Worm (Caenorhabditis elegans) whole organism, midembryonic: ENCODE data around the gene H10E21.1.

Source experiments
- T22C8.4 ChIP-seq: fragments of 200-800 bp; sonication (Bioruptor generic); IDR thresholded peaks from 2 replicates; pipeline ENCODE4 v1.3.6; 2022; ENCODE audit warnings: missing genetic modification characterization, missing compliant biosample characterization
- cog-1 ChIP-seq: sonication (generic microtip); optimal IDR thresholded peaks from 2 replicates; lab custom pipeline; 2016; ENCODE audit warnings: missing genetic modification characterization, missing compliant biosample characterization
- flt-1 ChIP-seq: fragments of 200-800 bp; sonication (Bioruptor generic); IDR thresholded peaks from 2 replicates; pipeline ENCODE4 v1.3.6; 2022; ENCODE audit warnings: missing genetic modification characterization, missing compliant biosample characterization
- klf-2 ChIP-seq: fragments of 200-800 bp; sonication (Bioruptor generic); conservative IDR thresholded peaks from 2 replicates; pipeline ENCODE4 v1.3.6; 2022; ENCODE audit warnings: missing genetic modification reagents, missing genetic modification characterization, missing compliant biosample characterization
- med-1 ChIP-seq: sonication (generic microtip); optimal IDR thresholded peaks from 2 replicates; lab custom pipeline; 2017; ENCODE audit warnings: missing genetic modification characterization, mild to moderate bottlenecking, missing compliant biosample characterization, antibody characterized with exemption, missing genetic modification reagents; ENCODE audit not compliant: insufficient read depth
- ref-1 ChIP-seq: fragments of 200-800 bp; sonication (Bioruptor generic); conservative IDR thresholded peaks from 2 replicates; pipeline ENCODE4 v1.3.6; 2022; ENCODE audit warnings: missing genetic modification reagents, missing genetic modification characterization, missing compliant biosample characterization
- tab-1 ChIP-seq: fragments of 200-800 bp; sonication (Bioruptor generic); IDR thresholded peaks from 2 replicates; pipeline ENCODE4 v1.3.6; 2022; ENCODE audit warnings: missing genetic modification characterization, missing compliant biosample characterization

DNA sequence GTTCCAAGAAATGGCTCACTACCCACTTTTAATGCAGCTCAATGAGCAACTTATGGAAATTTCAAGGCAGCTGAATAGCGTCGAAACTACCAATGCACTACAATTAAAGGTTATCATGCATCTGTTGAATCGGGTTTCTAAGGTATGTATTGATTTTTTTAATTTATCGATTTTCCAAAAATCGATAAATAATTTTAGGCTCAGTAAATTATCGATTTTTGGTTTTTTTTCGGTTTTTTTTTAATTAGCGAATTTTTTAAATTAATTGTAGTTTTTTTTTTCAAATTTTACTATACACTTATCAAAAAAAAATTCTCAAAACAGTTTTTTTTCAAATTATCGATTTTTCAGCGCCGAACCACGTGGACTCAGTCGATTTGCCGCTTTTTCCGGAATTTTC lies 1.2 kb downstream of the H10E21.1 start:
- TF ChIP-seq T22C8.4, result peak; percentile 68
- no peak for TF ChIP-seq klf-2
- no peak for TF ChIP-seq tab-1 (GFP tag; lab: Robert Waterston, UW)
- no peak for TF ChIP-seq cog-1 (tag; lab: Kevin White, UChicago)
- no peak for TF ChIP-seq ref-1 (GFP tag; lab: Robert Waterston, UW)
- TF ChIP-seq flt-1 (GFP tag; lab: Robert Waterston, UW), result no peak
- TF ChIP-seq med-1 (GFP tag; lab: Kevin White, UChicago), result no peak
